Fruit fly (Drosophila melanogaster): ENCODE measurements around the gene Eig71Ef.

DNA sequence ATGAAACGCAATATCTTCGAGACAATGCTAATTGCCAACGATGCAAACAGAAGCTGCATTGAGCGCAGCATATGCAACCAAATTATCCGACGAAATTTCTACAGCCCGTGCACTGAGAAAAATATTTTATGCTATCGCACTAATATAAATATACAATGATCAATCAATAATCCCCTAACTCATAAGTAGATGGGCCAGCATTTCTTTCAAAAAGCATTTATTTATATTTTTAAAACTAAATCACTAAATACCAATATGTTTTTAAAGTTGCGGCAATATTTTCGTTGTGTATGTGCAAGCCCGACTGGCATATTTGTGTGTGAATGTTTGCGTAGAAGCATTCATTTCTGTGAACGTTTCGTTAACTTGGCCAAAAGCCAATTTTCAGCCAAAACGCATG lies 11.0 kb downstream of the Eig71Ef start:
- TF ChIP-seq Hr96 (GFP tag; optimal IDR thresholded peaks at IDR 0.05), result no peak
- TF ChIP-seq CG1620 (GFP tag; optimal IDR thresholded peaks at IDR 0.05), result no peak
